Fruit fly (Drosophila melanogaster) whole organism, embryonic: ENCODE data around the gene CG32812.

Experiments used
- Awh ChIP-seq: fragments of 200-800 bp; sonication (Bioruptor generic); IDR thresholded peaks from 2 replicates; pipeline ENCODE4, ENCODE4 v1.3.6; 2022; ENCODE audit warnings: missing biosample characterization, missing genetic modification characterization
- Blimp-1 ChIP-seq: fragments of 200-800 bp; sonication (Bioruptor generic); optimal IDR thresholded peaks from 3 replicates; lab custom pipeline; 2018; ENCODE audit warnings: missing biosample characterization, missing genetic modification characterization, mild to moderate bottlenecking, moderate library complexity, missing genetic modification reagents
- CG1024 ChIP-seq: fragments of 200-800 bp; sonication (Bioruptor generic); IDR thresholded peaks from 2 replicates; pipeline ENCODE4 v1.3.6; 2022; ENCODE audit warnings: missing biosample characterization, missing genetic modification characterization
- CG10979 ChIP-seq: fragments of 200-800 bp; sonication (Bioruptor generic); optimal IDR thresholded peaks from 2 replicates; lab custom pipeline; 2018; ENCODE audit warnings: missing biosample characterization, mild to moderate bottlenecking, missing genetic modification characterization, moderate library complexity
- CG11398 ChIP-seq: fragments of 200-800 bp; sonication (Bioruptor generic); optimal IDR thresholded peaks from 2 replicates; lab custom pipeline; 2016; ENCODE audit warnings: missing biosample characterization, missing genetic modification characterization
- CG13296 ChIP-seq: fragments of 200-800 bp; sonication (Bioruptor generic); optimal IDR thresholded peaks from 3 replicates; lab custom pipeline; 2018; ENCODE audit warnings: missing biosample characterization, mild to moderate bottlenecking, missing genetic modification characterization
- CG15479 ChIP-seq: fragments of 200-800 bp; sonication (Bioruptor generic); optimal IDR thresholded peaks from 3 replicates; lab custom pipeline; 2019; ENCODE audit warnings: missing biosample characterization, mild to moderate bottlenecking, missing genetic modification characterization, moderate library complexity
- CG17568 ChIP-seq: fragments of 200-800 bp; sonication (Bioruptor generic); optimal IDR thresholded peaks from 2 replicates; lab custom pipeline; 2018; ENCODE audit warnings: missing biosample characterization, mild to moderate bottlenecking, missing genetic modification characterization, moderate library complexity
- CG1792 ChIP-seq: fragments of 200-800 bp; sonication (Bioruptor generic); optimal IDR thresholded peaks from 2 replicates; lab custom pipeline; 2016; ENCODE audit warnings: missing biosample characterization, missing genetic modification characterization
- CG3281 ChIP-seq: fragments of 200-800 bp; sonication (Bioruptor generic); optimal IDR thresholded peaks from 3 replicates; lab custom pipeline; 2017; ENCODE audit warnings: missing biosample characterization, mild to moderate bottlenecking, missing genetic modification characterization
- CG3407 ChIP-seq: fragments of 200-800 bp; sonication (Bioruptor generic); optimal IDR thresholded peaks from 2 replicates; lab custom pipeline; 2018; ENCODE audit warnings: missing biosample characterization, mild to moderate bottlenecking, missing genetic modification characterization
- CG4328 ChIP-seq: fragments of 200-800 bp; sonication (Bioruptor generic); optimal IDR thresholded peaks from 3 replicates; lab custom pipeline; 2017; ENCODE audit warnings: missing biosample characterization, missing genetic modification reagents, missing genetic modification characterization
- CG4360 ChIP-seq: fragments of 200-800 bp; sonication (Bioruptor generic); IDR thresholded peaks from 2 replicates; pipeline ENCODE4 v1.3.6; 2022; ENCODE audit warnings: missing biosample characterization, missing genetic modification characterization
- CG4820 ChIP-seq: fragments of 200-800 bp; sonication (Bioruptor generic); optimal IDR thresholded peaks from 3 replicates; lab custom pipeline; 2016; ENCODE audit warnings: missing biosample characterization, missing genetic modification characterization
- CG7928 ChIP-seq: fragments of 200-800 bp; sonication (Bioruptor generic); optimal IDR thresholded peaks from 2 replicates; lab custom pipeline; 2017; ENCODE audit warnings: missing biosample characterization, mild to moderate bottlenecking, missing genetic modification characterization
- CG8765 ChIP-seq: fragments of 200-800 bp; sonication (Bioruptor generic); IDR thresholded peaks from 2 replicates; pipeline ENCODE4 v1.3.6; 2022; ENCODE audit warnings: missing biosample characterization, missing genetic modification characterization
- CG9609 ChIP-seq: fragments of 200-800 bp; sonication (Bioruptor generic); optimal IDR thresholded peaks from 3 replicates; lab custom pipeline; 2016; ENCODE audit warnings: missing biosample characterization, missing genetic modification characterization
- CG9727 ChIP-seq: fragments of 200-800 bp; sonication (Bioruptor generic); optimal IDR thresholded peaks from 3 replicates; lab custom pipeline; 2017; ENCODE audit warnings: missing biosample characterization, mild to moderate bottlenecking, missing genetic modification characterization
- CTCF ChIP-seq: fragments of 200-800 bp; sonication (Bioruptor generic); optimal IDR thresholded peaks from 2 replicates; lab custom pipeline; 2017; ENCODE audit warnings: missing biosample characterization, mild to moderate bottlenecking, missing genetic modification characterization, moderate library complexity
- Dll ChIP-seq: fragments of 200-800 bp; sonication (Bioruptor generic); IDR thresholded peaks from 4 replicates; pipeline ENCODE4 v1.3.6; 2022; ENCODE audit warnings: missing biosample characterization, missing genetic modification characterization; ENCODE audit not compliant: partially characterized antibody
- Hey ChIP-seq: fragments of 200-800 bp; sonication (Bioruptor generic); optimal IDR thresholded peaks from 3 replicates; lab custom pipeline; 2018; ENCODE audit warnings: missing biosample characterization, mild to moderate bottlenecking, missing genetic modification characterization
- Lhr ChIP-seq: fragments of 200-800 bp; sonication (Bioruptor generic); optimal IDR thresholded peaks from 3 replicates; lab custom pipeline; 2017; ENCODE audit warnings: mild to moderate bottlenecking, missing biosample characterization, missing genetic modification reagents, missing genetic modification characterization
- Med ChIP-seq: fragments of 200-800 bp; sonication (Bioruptor generic); peaks from one replicate; lab custom pipeline; 2016; ENCODE audit warnings: missing biosample characterization, missing genetic modification characterization, mild to moderate bottlenecking, inconsistent platforms, moderate library complexity
- Pdp1 ChIP-seq, 2 experiments: fragments of 200-800 bp; sonication (Bioruptor generic); optimal IDR thresholded peaks; 3 replicates each; lab custom pipeline; 2016; ENCODE audit warnings: missing biosample characterization in 2 of 2, missing genetic modification characterization in 2 of 2, mild to moderate bottlenecking in 1 of 2, moderate library complexity in 1 of 2
- Poxn ChIP-seq: fragments of 200-800 bp; sonication (Bioruptor generic); IDR thresholded peaks from 2 replicates; pipeline ENCODE4 v1.3.6; 2022; ENCODE audit warnings: missing biosample characterization, missing genetic modification characterization
- abd-A ChIP-seq: fragments of 200-800 bp; sonication (Bioruptor generic); optimal IDR thresholded peaks from 3 replicates; lab custom pipeline; 2019; ENCODE audit warnings: missing biosample characterization, mild to moderate bottlenecking, missing genetic modification characterization, moderate library complexity
- al ChIP-seq: fragments of 200-800 bp; sonication (Bioruptor generic); IDR thresholded peaks from 2 replicates; pipeline ENCODE4 v1.3.6; 2022; ENCODE audit warnings: missing biosample characterization, missing genetic modification characterization
- cg ChIP-seq: fragments of 200-800 bp; sonication (Bioruptor generic); optimal IDR thresholded peaks from 3 replicates; lab custom pipeline; 2019; ENCODE audit warnings: missing biosample characterization, mild to moderate bottlenecking, missing genetic modification characterization, moderate library complexity
- chif ChIP-seq, 2 experiments: fragments of 200-800 bp; sonication (Bioruptor generic); optimal IDR thresholded peaks; 3 replicates each; lab custom pipeline; 2016; ENCODE audit warnings: missing biosample characterization in 2 of 2, missing genetic modification characterization in 2 of 2
- dati ChIP-seq: fragments of 200-800 bp; sonication (Bioruptor generic); IDR thresholded peaks from 2 replicates; pipeline ENCODE4 v1.3.6; 2022; ENCODE audit warnings: missing biosample characterization, missing genetic modification characterization
- esg ChIP-seq: fragments of 200-800 bp; sonication (Bioruptor generic); conservative IDR thresholded peaks from 2 replicates; pipeline ENCODE4 v1.3.6; 2022; ENCODE audit warnings: missing biosample characterization, missing genetic modification characterization
- ewg ChIP-seq: fragments of 200-800 bp; sonication (Bioruptor generic); optimal IDR thresholded peaks from 3 replicates; lab custom pipeline; 2017; ENCODE audit warnings: mild to moderate bottlenecking, missing biosample characterization, missing genetic modification reagents, missing genetic modification characterization
- grn ChIP-seq: fragments of 200-800 bp; sonication (Bioruptor generic); optimal IDR thresholded peaks from 3 replicates; lab custom pipeline; 2017; ENCODE audit warnings: missing biosample characterization, missing genetic modification characterization
- ham ChIP-seq: fragments of 200-800 bp; sonication (Bioruptor generic); IDR thresholded peaks from 2 replicates; pipeline ENCODE4 v1.3.6; 2022; ENCODE audit warnings: missing biosample characterization, missing genetic modification characterization
- her ChIP-seq: fragments of 200-800 bp; sonication (Bioruptor generic); optimal IDR thresholded peaks from 2 replicates; lab custom pipeline; 2016; ENCODE audit warnings: missing biosample characterization, missing genetic modification characterization
- ken ChIP-seq: fragments of 200-800 bp; sonication (Bioruptor generic); IDR thresholded peaks from 3 replicates; pipeline ENCODE4 v1.3.6; 2022; ENCODE audit warnings: missing biosample characterization, missing genetic modification characterization
- kni ChIP-seq: fragments of 200-800 bp; sonication (Bioruptor generic); optimal IDR thresholded peaks from 3 replicates; lab custom pipeline; 2017; ENCODE audit warnings: mild to moderate bottlenecking, missing biosample characterization, missing genetic modification reagents, missing genetic modification characterization
- luna ChIP-seq: fragments of 200-800 bp; sonication (Bioruptor generic); optimal IDR thresholded peaks from 2 replicates; lab custom pipeline; 2016; ENCODE audit warnings: missing biosample characterization, missing genetic modification characterization
- pan ChIP-seq, 4 experiments: fragments of >200 bp in 3 of 4; fragments of 200-800 bp in 1 of 4; sonication (Bioruptor generic) in 1 of 4; optimal IDR thresholded peaks in 3 of 4; IDR thresholded peaks in 1 of 4; 2 replicates each; pipeline versions ENCODE4 v1.3.6 to Lab custom; 2017 to 2022; ENCODE audit warnings: missing biosample characterization in 2 of 4, missing genetic modification characterization in 2 of 4, mixed read lengths in 1 of 4
- pros ChIP-seq: fragments of 200-800 bp; sonication (Bioruptor generic); optimal IDR thresholded peaks from 3 replicates; lab custom pipeline; 2019; ENCODE audit warnings: missing biosample characterization, mild to moderate bottlenecking, missing genetic modification characterization, moderate library complexity
- sd ChIP-seq: fragments of 200-800 bp; sonication (Bioruptor generic); optimal IDR thresholded peaks from 3 replicates; lab custom pipeline; 2018; ENCODE audit warnings: missing biosample characterization, mild to moderate bottlenecking, missing genetic modification characterization, moderate library complexity
- sisA ChIP-seq: fragments of 200-800 bp; sonication (Bioruptor generic); IDR thresholded peaks from 2 replicates; pipeline ENCODE4 v1.3.6; 2022; ENCODE audit warnings: missing biosample characterization, missing genetic modification characterization
- slbo ChIP-seq: fragments of 200-800 bp; sonication (Bioruptor generic); IDR thresholded peaks from 2 replicates; pipeline ENCODE4 v1.3.6; 2022; ENCODE audit warnings: missing biosample characterization, missing genetic modification characterization
- tgo ChIP-seq: fragments of 200-800 bp; sonication (Bioruptor generic); IDR thresholded peaks from 3 replicates; pipeline ENCODE4 v1.3.6; 2022; ENCODE audit warnings: missing biosample characterization, missing genetic modification characterization
- vvl ChIP-seq: fragments of 200-800 bp; sonication (Bioruptor generic); IDR thresholded peaks from 2 replicates; pipeline ENCODE4 v1.3.6; 2022; ENCODE audit warnings: missing biosample characterization, missing genetic modification characterization
- zfh1 ChIP-seq: fragments of 200-800 bp; sonication (Bioruptor generic); IDR thresholded peaks from 3 replicates; pipeline ENCODE4 v1.3.6; 2022; ENCODE audit warnings: missing biosample characterization, missing genetic modification characterization

Gene CG32812

dm6 chrX:1288924-1289608 lies 2.0 kb downstream of the CG32812 start (continued):
- TF ChIP-seq Med (GFP tag; lab: Kevin White, UChicago): peak; percentile 53

- TF ChIP-seq Awh (GFP tag; lab: Robert Waterston, UW): no peak
- TF ChIP-seq pan (optimal IDR thresholded peaks at IDR 0.05; lab: Kevin White, UChicago): no peak
- TF ChIP-seq pan (GFP tag; optimal IDR thresholded peaks at IDR 0.05 in 1 of 2, IDR thresholded peaks at IDR 0.05 in 1 of 2): no peak
These were observed 11.2 kb downstream of the CG32812 start, which contains the start of gene CG32811 for dm6 chrX:1298287-1298686. Gene CG32811 (minus strand): TSS chrX:1298387.

dm6 chrX:1299928-1300327 lies 12.8 kb downstream of the CG32812 start:
- TF ChIP-seq Blimp-1 (GFP tag; lab: Kevin White, UChicago) (peak; percentile 13), ham (GFP tag; lab: Robert Waterston, UW) (no peak), CG1792 (GFP tag; lab: Kevin White, UChicago) (no peak), CG17568 (GFP tag; lab: Kevin White, UChicago) (no peak), chif (GFP tag; optimal IDR thresholded peaks at IDR 0.05; lab: Kevin White, UChicago) (no peak), CG9609 (GFP tag; lab: Kevin White, UChicago) (no peak), CG4328 (GFP tag; lab: Kevin White, UChicago) (no peak), zfh1 (GFP tag; lab: Robert Waterston, UW) (no peak), CG8765 (GFP tag; lab: Robert Waterston, UW) (no peak), CG11398 (GFP tag; lab: Kevin White, UChicago) (no peak), Dll (GFP tag; lab: Robert Waterston, UW) (no peak), kni (GFP tag; lab: Kevin White, UChicago) (no peak), Pdp1 (GFP tag; optimal IDR thresholded peaks at IDR 0.05; lab: Kevin White, UChicago) (no peak), esg (GFP tag; lab: Robert Waterston, UW) (no peak), CTCF (peak; percentile 87), ewg (GFP tag; lab: Kevin White, UChicago) (no peak), al (no peak), CG7928 (GFP tag; lab: Kevin White, UChicago) (no peak), CG9727 (GFP tag; lab: Kevin White, UChicago) (no peak), dati (GFP tag; lab: Robert Waterston, UW) (no peak), Hey (tag; lab: Kevin White, UChicago) (no peak), CG4820 (GFP tag; lab: Kevin White, UChicago) (no peak), CG10979 (peak; percentile 70), CG13296 (GFP tag; lab: Kevin White, UChicago) (no peak), grn (GFP tag; lab: Kevin White, UChicago) (no peak), CG15479 (GFP tag; lab: Kevin White, UChicago) (no peak), Lhr (GFP tag; lab: Kevin White, UChicago) (no peak)

- TF ChIP-seq CG4360: no peak
- no peak for TF ChIP-seq CG3407 (GFP tag; lab: Kevin White, UChicago)
- TF ChIP-seq cg (GFP tag; lab: Kevin White, UChicago): no peak
- TF ChIP-seq tgo (GFP tag; lab: Robert Waterston, UW): no peak
- no peak for TF ChIP-seq abd-A
- no peak for TF ChIP-seq ken (GFP tag; lab: Robert Waterston, UW)
- no peak for TF ChIP-seq CG1024 (GFP tag; lab: Robert Waterston, UW)
- peak; percentile 36 for TF ChIP-seq sd (tag; lab: Kevin White, UChicago)
- TF ChIP-seq slbo (GFP tag; lab: Robert Waterston, UW): no peak
- no peak for TF ChIP-seq luna (GFP tag; lab: Kevin White, UChicago)
- TF ChIP-seq pros: peak; percentile 10
- no peak for TF ChIP-seq Poxn
- TF ChIP-seq CG10979: no peak
- no peak for TF ChIP-seq sisA (GFP tag; lab: Robert Waterston, UW)
- peak; percentile 51; the same call in 1 of the 2 replicates for TF ChIP-seq vvl (GFP tag; lab: Robert Waterston, UW)
- no peak for TF ChIP-seq CG3281 (GFP tag; lab: Kevin White, UChicago)
- TF ChIP-seq Blimp-1 (GFP tag; lab: Kevin White, UChicago): peak; percentile 98
- no peak for TF ChIP-seq her
These were observed 16.9 kb downstream of the CG32812 start for dm6 chrX:1303961-1304360.
